Worm (Caenorhabditis elegans): ENCODE results near the gene Y45F10D.15.

Gene Y45F10D.15

ce11 chrIV:13782319-13782718 is 38.4 kb downstream of the Y45F10D.15 start:
- TF ChIP-seq C16A3.4 (tag; optimal IDR thresholded peaks at IDR 0.05) (no peak), nhr-12 (tag; optimal IDR thresholded peaks at IDR 0.05) (no peak), nhr-84 (tag; optimal IDR thresholded peaks at IDR 0.05) (no peak), nhr-28 (tag; optimal IDR thresholded peaks at IDR 0.05) (no peak), grh-1 (GFP tag; IDR thresholded peaks at IDR 0.05) (no peak), unc-130 (tag; optimal IDR thresholded peaks at IDR 0.05) (no peak), jun-1 (tag; optimal IDR thresholded peaks at IDR 0.05) (no peak), ces-1 (GFP tag; optimal IDR thresholded peaks at IDR 0.05) (no peak), hpl-2 (GFP tag; optimal IDR thresholded peaks at IDR 0.05) (no peak), nhr-19 (GFP tag; conservative IDR thresholded peaks at IDR 0.05) (no peak), skn-1 (tag; optimal IDR thresholded peaks at IDR 0.05) (no peak), hlh-4 (tag; optimal IDR thresholded peaks at IDR 0.05) (no peak), fkh-4 (tag; optimal IDR thresholded peaks at IDR 0.05; ENCODE audit: borderline replicate concordance) (no peak), hlh-17 (GFP tag; optimal IDR thresholded peaks at IDR 0.05; ENCODE audit: borderline replicate concordance) (no peak), aha-1 (tag; optimal IDR thresholded peaks at IDR 0.05) (no peak), nhr-77 (tag; optimal IDR thresholded peaks at IDR 0.05) (no peak), ets-5 (GFP tag; IDR thresholded peaks at IDR 0.05) (no peak)

ce11 chrIV:13778710-13779109 is 42.1 kb downstream of the Y45F10D.15 start, which contains the start of gene gly-10:
Gene gly-10, plus strand, starts transcription at chrIV:13779096.
- TF ChIP-seq ceh-63 (GFP tag; optimal IDR thresholded peaks at IDR 0.05) = no peak
- TF ChIP-seq ztf-4 (tag; optimal IDR thresholded peaks at IDR 0.05) = no peak
- TF ChIP-seq nhr-85 (tag) = peak; percentile 64
- no peak for TF ChIP-seq egl-13 (tag; optimal IDR thresholded peaks at IDR 0.05)
- TF ChIP-seq nhr-20 (tag; optimal IDR thresholded peaks at IDR 0.05) = no peak
- no peak for TF ChIP-seq ama-1 (optimal IDR thresholded peaks at IDR 0.05)
- no peak for TF ChIP-seq grh-1 (GFP tag; IDR thresholded peaks at IDR 0.05)
- TF ChIP-seq irx-1 (tag; optimal IDR thresholded peaks at IDR 0.05) = no peak
- TF ChIP-seq nhr-71 (tag; optimal IDR thresholded peaks at IDR 0.05) = no peak
- TF ChIP-seq ceh-82 (tag; optimal IDR thresholded peaks at IDR 0.05) = no peak
- TF ChIP-seq unc-130 (tag; optimal IDR thresholded peaks at IDR 0.05) = no peak
- TF ChIP-seq ceh-88 (GFP tag; IDR thresholded peaks at IDR 0.05) = no peak
- no peak for TF ChIP-seq lin-39 (tag; optimal IDR thresholded peaks at IDR 0.05)
- TF ChIP-seq rnt-1 (tag; optimal IDR thresholded peaks at IDR 0.05) = no peak
- no peak for TF ChIP-seq Y116A8C.19 (tag; optimal IDR thresholded peaks at IDR 0.05; ENCODE audit: borderline replicate concordance)
- peak in 1 of 2 experiments; percentile 36 for TF ChIP-seq lsy-2 (tag; optimal IDR thresholded peaks at IDR 0.05)
- TF ChIP-seq tlp-1 (tag; optimal IDR thresholded peaks at IDR 0.05) = no peak

ce11 chrIV:13777480-13777879 is 43.3 kb downstream of the Y45F10D.15 start, which contains the start of gene rpl-18:
Gene rpl-18, plus strand, starts transcription at chrIV:13777865.
- peak; percentile 81 to 85 for TF ChIP-seq efl-1 (optimal IDR thresholded peaks at IDR 0.05)
- TF ChIP-seq efl-1 (GFP tag; optimal IDR thresholded peaks at IDR 0.05 in 1 of 2) = peak; percentile 77 to 96
- peak; percentile 83 for TF ChIP-seq C16A3.4 (tag; optimal IDR thresholded peaks at IDR 0.05)
- peak; percentile 51 for TF ChIP-seq vab-15 (tag; optimal IDR thresholded peaks at IDR 0.05)
- peak; percentile 88 to 94 for TF ChIP-seq lsy-2 (tag; optimal IDR thresholded peaks at IDR 0.05)
- TF ChIP-seq C04F5.9 (tag; optimal IDR thresholded peaks at IDR 0.05) = no peak
- TF ChIP-seq nhr-12 (tag; optimal IDR thresholded peaks at IDR 0.05) = no peak
- peak; percentile 49 for TF ChIP-seq fos-1 (tag; optimal IDR thresholded peaks at IDR 0.05)
- TF ChIP-seq nhr-90 (tag; optimal IDR thresholded peaks at IDR 0.05; ENCODE audit: poor library complexity) = peak; percentile 67
- TF ChIP-seq dpl-1 (GFP tag; optimal IDR thresholded peaks at IDR 0.05) = peak; percentile 74 to 84 (median 80)
- no peak for TF ChIP-seq efl-3 (GFP tag; optimal IDR thresholded peaks at IDR 0.05)
- no peak for TF ChIP-seq ama-1 (optimal IDR thresholded peaks at IDR 0.05)
- peak; percentile 39 to 86 (median 64) for TF ChIP-seq ceh-82 (tag; optimal IDR thresholded peaks at IDR 0.05)
- TF ChIP-seq ceh-90 (tag; optimal IDR thresholded peaks at IDR 0.05) = no peak
- TF ChIP-seq dsc-1 (tag; optimal IDR thresholded peaks at IDR 0.05) = peak; percentile 53
- peak; percentile 47 for TF ChIP-seq sox-4 (tag; optimal IDR thresholded peaks at IDR 0.05)
- no peak for TF ChIP-seq ceh-8 (GFP tag; optimal IDR thresholded peaks at IDR 0.05)
- peak; percentile 58 for TF ChIP-seq nhr-77 (tag; optimal IDR thresholded peaks at IDR 0.05)
- peak; percentile 48 for TF ChIP-seq fkh-10 (GFP tag; optimal IDR thresholded peaks at IDR 0.05)
- no peak for TF ChIP-seq pqm-1 (tag; optimal IDR thresholded peaks at IDR 0.05)
- TF ChIP-seq xbp-1 (tag; optimal IDR thresholded peaks at IDR 0.05) = peak; percentile 80
- TF ChIP-seq nhr-20 (tag; optimal IDR thresholded peaks at IDR 0.05) = peak; percentile 73
- peak; percentile 65 for TF ChIP-seq isw-1 (GFP tag; IDR thresholded peaks at IDR 0.05)
- peak; percentile 82 for TF ChIP-seq skn-1 (tag; optimal IDR thresholded peaks at IDR 0.05)
- no peak for TF ChIP-seq nhr-11 (tag; optimal IDR thresholded peaks at IDR 0.05)
- TF ChIP-seq tbx-2 (tag; optimal IDR thresholded peaks at IDR 0.05) = peak; percentile 72
- TF ChIP-seq sup-37 (GFP tag; optimal IDR thresholded peaks at IDR 0.05) = no peak
- no peak for TF ChIP-seq grh-1 (GFP tag; IDR thresholded peaks at IDR 0.05)

Measured in whole organism, L1 larva.